Fruit fly (Drosophila melanogaster) whole organism, embryonic: Measurements from ENCODE around the gene CG32459.
A peak's percentile ranks its signal among the peaks of the same experiment; 100 is the strongest.

ENCODE experiments used
- Bgb ChIP-seq: fragments of 200-800 bp; sonication (Bioruptor generic); IDR thresholded peaks from 2 replicates; pipeline ENCODE4 v1.3.6; 2022; ENCODE audit warnings: missing biosample characterization, missing genetic modification characterization; ENCODE audit not compliant: partially characterized antibody
- CG1233 ChIP-seq: fragments of 200-800 bp; sonication (Bioruptor generic); optimal IDR thresholded peaks from 4 replicates; lab custom pipeline; 2018; ENCODE audit warnings: missing biosample characterization, mild to moderate bottlenecking, missing genetic modification characterization
- CG12942 ChIP-seq: fragments of 200-800 bp; sonication (Bioruptor generic); optimal IDR thresholded peaks from 3 replicates; lab custom pipeline; 2016; ENCODE audit warnings: missing biosample characterization, missing genetic modification characterization
- CG15269 ChIP-seq: fragments of 200-800 bp; sonication (Bioruptor generic); optimal IDR thresholded peaks from 2 replicates; lab custom pipeline; 2018; ENCODE audit warnings: missing biosample characterization, mild to moderate bottlenecking, missing genetic modification characterization, moderate library complexity
- CG15696 ChIP-seq: fragments of 200-800 bp; sonication (Bioruptor generic); optimal IDR thresholded peaks from 2 replicates; lab custom pipeline; 2019; ENCODE audit warnings: missing biosample characterization, mild to moderate bottlenecking, missing genetic modification characterization, moderate library complexity
- CG16779 ChIP-seq: fragments of 200-800 bp; sonication (Bioruptor generic); IDR thresholded peaks from 2 replicates; pipeline ENCODE4 v1.3.6; 2022; ENCODE audit warnings: missing biosample characterization, missing genetic modification characterization
- CG17568 ChIP-seq: fragments of 200-800 bp; sonication (Bioruptor generic); optimal IDR thresholded peaks from 2 replicates; lab custom pipeline; 2018; ENCODE audit warnings: missing biosample characterization, mild to moderate bottlenecking, missing genetic modification characterization, moderate library complexity
- CG17612 ChIP-seq: fragments of 200-800 bp; sonication (Bioruptor generic); IDR thresholded peaks from 2 replicates; pipeline ENCODE4 v1.3.6; 2022; ENCODE audit warnings: missing biosample characterization, missing genetic modification characterization
- CG18011 ChIP-seq: fragments of 200-800 bp; sonication (Bioruptor generic); optimal IDR thresholded peaks from 2 replicates; lab custom pipeline; 2017; ENCODE audit warnings: missing biosample characterization, missing genetic modification characterization, mild to moderate bottlenecking, moderate library complexity, missing genotype
- CG1832 ChIP-seq: fragments of 200-800 bp; sonication (Bioruptor generic); optimal IDR thresholded peaks from 2 replicates; lab custom pipeline; 2017; ENCODE audit warnings: missing biosample characterization, mild to moderate bottlenecking, missing genetic modification characterization, inconsistent platforms
- CG2202 ChIP-seq: fragments of 200-800 bp; sonication (Bioruptor generic); optimal IDR thresholded peaks from 2 replicates; lab custom pipeline; 2018; ENCODE audit warnings: missing biosample characterization, mild to moderate bottlenecking, missing genetic modification characterization
- CG4617 ChIP-seq: fragments of 200-800 bp; sonication (Bioruptor generic); optimal IDR thresholded peaks from 3 replicates; lab custom pipeline; 2016; ENCODE audit warnings: missing biosample characterization, missing genetic modification characterization, borderline replicate concordance
- CG7963 ChIP-seq: fragments of 200-800 bp; sonication (Bioruptor generic); IDR thresholded peaks from 3 replicates; pipeline ENCODE4 v1.3.6; 2022; ENCODE audit warnings: missing biosample characterization, missing genetic modification characterization; ENCODE audit not compliant: partially characterized antibody
- Chrac-16 ChIP-seq: fragments of 200-800 bp; sonication (Bioruptor generic); optimal IDR thresholded peaks from 3 replicates; lab custom pipeline; 2016; ENCODE audit warnings: missing biosample characterization, missing genetic modification characterization
- CrebB ChIP-seq: fragments of 200-800 bp; sonication (Bioruptor generic); optimal IDR thresholded peaks from 3 replicates; lab custom pipeline; 2018; ENCODE audit warnings: missing biosample characterization, mild to moderate bottlenecking, missing genetic modification characterization
- D ChIP-seq, 2 experiments: fragments of 200-800 bp in 1 of 2; fragments of >200 bp in 1 of 2; sonication (Bioruptor generic) in 1 of 2; optimal IDR thresholded peaks; 2 replicates in 1 of 2; 3 replicates in 1 of 2; lab custom pipeline; 2017; ENCODE audit warnings: mild to moderate bottlenecking in 1 of 2, missing biosample characterization in 1 of 2, missing genetic modification characterization in 1 of 2, missing genetic modification reagents in 1 of 2
- Dp ChIP-seq: fragments of 200-800 bp; sonication (Bioruptor generic); optimal IDR thresholded peaks from 2 replicates; lab custom pipeline; 2018; ENCODE audit warnings: missing biosample characterization, mild to moderate bottlenecking, missing genetic modification characterization, moderate library complexity
- Fer1 ChIP-seq: fragments of 200-800 bp; sonication (Bioruptor generic); optimal IDR thresholded peaks from 2 replicates; lab custom pipeline; 2017; ENCODE audit warnings: missing biosample characterization, mild to moderate bottlenecking, missing genetic modification characterization
- Gsc ChIP-seq: fragments of 200-800 bp; sonication (Bioruptor generic); IDR thresholded peaks from 2 replicates; pipeline ENCODE4 v1.3.6; 2022; ENCODE audit warnings: missing biosample characterization, missing genetic modification characterization
- HLH3B ChIP-seq: fragments of 200-800 bp; sonication (Bioruptor generic); IDR thresholded peaks from 2 replicates; pipeline ENCODE4 v1.3.6; 2022; ENCODE audit warnings: missing biosample characterization, missing genetic modification characterization
- Hmx ChIP-seq: fragments of 200-800 bp; sonication (Bioruptor generic); optimal IDR thresholded peaks from 2 replicates; lab custom pipeline; 2016; ENCODE audit warnings: missing biosample characterization, missing genetic modification characterization
- Kr ChIP-seq: fragments of 200-800 bp; sonication (Bioruptor generic); optimal IDR thresholded peaks from 2 replicates; lab custom pipeline; 2017; ENCODE audit warnings: missing biosample characterization, mild to moderate bottlenecking, missing genetic modification characterization
- MESR4 ChIP-seq: fragments of 200-800 bp; sonication (Bioruptor generic); optimal IDR thresholded peaks from 2 replicates; lab custom pipeline; 2018; ENCODE audit warnings: missing biosample characterization, mild to moderate bottlenecking, missing genetic modification characterization, moderate library complexity
- Mes4 ChIP-seq: fragments of 200-800 bp; sonication (Bioruptor generic); optimal IDR thresholded peaks from 2 replicates; lab custom pipeline; 2016; ENCODE audit warnings: missing biosample characterization, missing genetic modification characterization
- Oaz ChIP-seq: fragments of 200-800 bp; sonication (Bioruptor generic); IDR thresholded peaks from 2 replicates; pipeline ENCODE4 v1.3.6; 2022; ENCODE audit warnings: missing biosample characterization, missing genetic modification characterization
- Pdp1 ChIP-seq, 2 experiments: fragments of 200-800 bp; sonication (Bioruptor generic); optimal IDR thresholded peaks; 3 replicates each; lab custom pipeline; 2016; ENCODE audit warnings: missing biosample characterization in 2 of 2, missing genetic modification characterization in 2 of 2, mild to moderate bottlenecking in 1 of 2, moderate library complexity in 1 of 2
- Poxn ChIP-seq: fragments of 200-800 bp; sonication (Bioruptor generic); IDR thresholded peaks from 2 replicates; pipeline ENCODE4 v1.3.6; 2022; ENCODE audit warnings: missing biosample characterization, missing genetic modification characterization
- Sin3A ChIP-seq: fragments of >200 bp; optimal IDR thresholded peaks from 2 replicates; lab custom pipeline; 2018
- Sox102F ChIP-seq: fragments of 200-800 bp; sonication (Bioruptor generic); optimal IDR thresholded peaks from 2 replicates; lab custom pipeline; 2018; ENCODE audit warnings: missing biosample characterization, mild to moderate bottlenecking, missing genetic modification characterization, moderate library complexity
- TFAM ChIP-seq: fragments of 200-800 bp; sonication (Bioruptor generic); optimal IDR thresholded peaks from 2 replicates; lab custom pipeline; 2017; ENCODE audit warnings: missing biosample characterization, missing genetic modification characterization, inconsistent platforms
- amos ChIP-seq: fragments of 200-800 bp; sonication (Bioruptor generic); IDR thresholded peaks from 2 replicates; pipeline ENCODE4 v1.3.6; 2022; ENCODE audit warnings: missing biosample characterization, missing genetic modification characterization; ENCODE audit not compliant: partially characterized antibody
- bbx ChIP-seq: fragments of 200-800 bp; sonication (Bioruptor generic); IDR thresholded peaks from 2 replicates; pipeline ENCODE4 v1.3.6; 2022; ENCODE audit warnings: missing biosample characterization, missing genetic modification characterization; ENCODE audit not compliant: partially characterized antibody
- corto ChIP-seq: fragments of 200-800 bp; sonication (Bioruptor generic); optimal IDR thresholded peaks from 2 replicates; lab custom pipeline; 2016; ENCODE audit warnings: missing biosample characterization, mild to moderate bottlenecking, missing genetic modification characterization, moderate library complexity
- dmrt99B ChIP-seq: fragments of 200-800 bp; sonication (Bioruptor generic); optimal IDR thresholded peaks from 2 replicates; lab custom pipeline; 2018; ENCODE audit warnings: missing biosample characterization, mild to moderate bottlenecking, missing genetic modification characterization, moderate library complexity
- eyg ChIP-seq: fragments of 200-800 bp; sonication (Bioruptor generic); optimal IDR thresholded peaks from 3 replicates; lab custom pipeline; 2016; ENCODE audit warnings: missing biosample characterization, missing genetic modification characterization
- grau ChIP-seq: fragments of 200-800 bp; optimal IDR thresholded peaks from 3 replicates; lab custom pipeline; 2019; ENCODE audit warnings: missing biosample characterization, mild to moderate bottlenecking, missing genetic modification characterization, moderate library complexity
- gsb-n ChIP-seq: fragments of 200-800 bp; sonication (Bioruptor generic); optimal IDR thresholded peaks from 3 replicates; lab custom pipeline; 2018; ENCODE audit warnings: missing biosample characterization, mild to moderate bottlenecking, missing genetic modification characterization
- her ChIP-seq: fragments of 200-800 bp; sonication (Bioruptor generic); optimal IDR thresholded peaks from 2 replicates; lab custom pipeline; 2016; ENCODE audit warnings: missing biosample characterization, missing genetic modification characterization
- hkb ChIP-seq, 2 experiments: fragments of 200-800 bp in 1 of 2; fragments of >200 bp in 1 of 2; sonication (Bioruptor generic) in 1 of 2; IDR thresholded peaks in 1 of 2; optimal IDR thresholded peaks in 1 of 2; 2 replicates each; pipeline versions ENCODE4 v1.3.6 to Lab custom; 2017 to 2022; ENCODE audit warnings: missing biosample characterization in 1 of 2, missing genetic modification characterization in 1 of 2
- lab ChIP-seq: fragments of 200-800 bp; sonication (Bioruptor generic); optimal IDR thresholded peaks from 3 replicates; lab custom pipeline; 2017; ENCODE audit warnings: missing biosample characterization, missing genetic modification characterization, mild to moderate bottlenecking, moderate library complexity, missing genetic modification reagents
- lola ChIP-seq, 3 experiments: fragments of >200 bp in 2 of 3; fragments of 200-800 bp in 1 of 3; sonication (Bioruptor generic) in 1 of 3; optimal IDR thresholded peaks; 2 replicates each; lab custom pipeline; 2017 to 2019; ENCODE audit warnings: missing biosample characterization in 3 of 3, missing genetic modification characterization in 3 of 3, mild to moderate bottlenecking in 1 of 3, moderate library complexity in 1 of 3
- otp ChIP-seq: fragments of 200-800 bp; sonication (Bioruptor generic); IDR thresholded peaks from 3 replicates; pipeline ENCODE4, ENCODE4 v1.3.6; 2022; ENCODE audit warnings: missing biosample characterization, missing genetic modification characterization
- pb ChIP-seq: fragments of 200-800 bp; sonication (Bioruptor generic); optimal IDR thresholded peaks from 3 replicates; lab custom pipeline; 2016; ENCODE audit warnings: missing biosample characterization, missing genetic modification characterization
- prd ChIP-seq, 3 experiments: fragments of >200 bp in 2 of 3; fragments of 200-800 bp in 1 of 3; sonication (Bioruptor generic) in 1 of 3; optimal IDR thresholded peaks in 2 of 3; IDR thresholded peaks in 1 of 3; 2 replicates in 2 of 3; 3 replicates in 1 of 3; pipeline versions ENCODE4 v1.3.6 to Lab custom; 2017 to 2022; ENCODE audit warnings: missing biosample characterization in 1 of 3, missing genetic modification characterization in 1 of 3
- run ChIP-seq: fragments of 200-800 bp; sonication (Bioruptor generic); optimal IDR thresholded peaks from 3 replicates; lab custom pipeline; 2018; ENCODE audit warnings: missing biosample characterization, mild to moderate bottlenecking, missing genetic modification characterization
- slbo ChIP-seq: fragments of 200-800 bp; sonication (Bioruptor generic); IDR thresholded peaks from 2 replicates; pipeline ENCODE4 v1.3.6; 2022; ENCODE audit warnings: missing biosample characterization, missing genetic modification characterization
- wdn ChIP-seq: fragments of 200-800 bp; sonication (Bioruptor generic); IDR thresholded peaks from 2 replicates; pipeline ENCODE4 v1.3.6; 2022; ENCODE audit warnings: missing biosample characterization, missing genetic modification characterization

CG32459 gene

dm6 chr3L:22878723-22879343 lies 23.0 kb upstream of the CG32459 start, which contains the start of the genes Chro and Ssl1 (continued):
- TF ChIP-seq prd (optimal IDR thresholded peaks at IDR 0.05; lab: Kevin White, UChicago) (no peak), prd (GFP tag; IDR thresholded peaks at IDR 0.05; lab: Robert Waterston, UW) (peak; percentile 100), CG16779 (peak; percentile 99), dmrt99B (tag; lab: Kevin White, UChicago) (peak; percentile 100), CG18011 (GFP tag; lab: Kevin White, UChicago) (peak; percentile 94), CG12942 (GFP tag; lab: Kevin White, UChicago) (peak; percentile 100), pb (peak; percentile 100), Sox102F (peak; percentile 100), wdn (peak; percentile 99), HLH3B (peak; percentile 100), MESR4 (GFP tag; lab: Kevin White, UChicago) (peak; percentile 95), Kr (GFP tag; lab: Kevin White, UChicago) (peak; percentile 95), Gsc (peak; percentile 100), bbx (no peak), Mes4 (GFP tag; lab: Kevin White, UChicago) (peak; percentile 100), lola (GFP tag; optimal IDR thresholded peaks at IDR 0.05; lab: Kevin White, UChicago) (peak in 1 of 3 experiments; percentile 100), Sin3A (lab: Kevin White, UChicago) (peak; percentile 73), Poxn (GFP tag; lab: Robert Waterston, UW) (peak; percentile 99), CG17568 (peak; percentile 99), corto (peak; percentile 99), otp (GFP tag; lab: Robert Waterston, UW) (peak; percentile 100), Chrac-16 (GFP tag; lab: Kevin White, UChicago) (peak; percentile 100), amos (GFP tag; lab: Robert Waterston, UW) (0 out of 2 replicates have a peak, but pooled peaks have one; percentile 18), CrebB (tag; lab: Kevin White, UChicago) (peak; percentile 100), eyg (GFP tag; lab: Kevin White, UChicago) (peak; percentile 100), TFAM (GFP tag; lab: Kevin White, UChicago) (peak; percentile 97), D (optimal IDR thresholded peaks at IDR 0.05; lab: Kevin White, UChicago) (no peak), D (GFP tag; optimal IDR thresholded peaks at IDR 0.05; lab: Kevin White, UChicago) (peak; percentile 100), grau (peak; percentile 99), CG1832 (GFP tag; lab: Kevin White, UChicago) (peak; percentile 31), CG2202 (tag; lab: Kevin White, UChicago) (peak; percentile 100), Dp (GFP tag; lab: Kevin White, UChicago) (peak; percentile 59), CG1233 (GFP tag; lab: Kevin White, UChicago) (peak; percentile 100), gsb-n (peak; percentile 100), her (GFP tag; lab: Kevin White, UChicago) (peak; percentile 98), hkb (optimal IDR thresholded peaks at IDR 0.05; lab: Kevin White, UChicago) (peak; percentile 99), hkb (GFP tag; IDR thresholded peaks at IDR 0.05; lab: Robert Waterston, UW) (peak; percentile 100), CG4617 (GFP tag; lab: Kevin White, UChicago) (peak; percentile 100), lab (peak; percentile 100), CG17612 (GFP tag; lab: Robert Waterston, UW) (peak; percentile 99), Bgb (GFP tag; lab: Robert Waterston, UW) (no peak), Oaz (GFP tag; lab: Robert Waterston, UW) (peak; percentile 100), Hmx (GFP tag; lab: Kevin White, UChicago) (peak; percentile 99), Fer1 (peak; percentile 100), CG15696 (tag; lab: Kevin White, UChicago) (peak; percentile 100), CG7963 (GFP tag; lab: Robert Waterston, UW) (no peak), CG15269 (tag; lab: Kevin White, UChicago) (peak; percentile 100), slbo (peak; percentile 100), Pdp1 (GFP tag; optimal IDR thresholded peaks at IDR 0.05; lab: Kevin White, UChicago) (peak; percentile 100), run (tag; lab: Kevin White, UChicago) (peak; percentile 100)
